Worm (Caenorhabditis elegans): ENCODE data around the gene C44H9.7.

C44H9.7 gene

DNA sequence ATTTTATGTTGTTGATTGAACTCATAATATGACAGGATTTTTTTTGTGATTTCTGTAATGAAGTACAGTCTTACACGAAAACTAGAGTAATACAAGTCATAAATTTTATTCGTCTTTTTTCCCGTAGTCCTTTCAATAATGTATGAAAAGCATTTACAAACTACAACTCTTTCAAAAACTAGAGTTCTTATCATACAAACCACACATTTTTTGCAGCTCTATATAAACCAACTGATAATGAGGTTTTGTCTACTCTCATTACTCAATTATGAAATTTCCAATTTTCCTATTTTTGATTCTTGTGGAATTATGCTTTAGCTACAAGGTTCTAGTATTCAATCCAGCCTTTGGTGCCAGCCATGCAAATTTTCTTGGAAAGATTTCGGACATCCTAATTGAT, 29.9 kb downstream of the C44H9.7 start, which contains the start of gene ugt-16:
ugt-16 (plus strand) TSS at position 248 of the 400 bp plus-strand sequence.
- TF ChIP-seq elt-2 (tag; optimal IDR thresholded peaks at IDR 0.05): peak; percentile 1
- no peak for TF ChIP-seq T23F11.4 (GFP tag; optimal IDR thresholded peaks at IDR 0.05)

DNA sequence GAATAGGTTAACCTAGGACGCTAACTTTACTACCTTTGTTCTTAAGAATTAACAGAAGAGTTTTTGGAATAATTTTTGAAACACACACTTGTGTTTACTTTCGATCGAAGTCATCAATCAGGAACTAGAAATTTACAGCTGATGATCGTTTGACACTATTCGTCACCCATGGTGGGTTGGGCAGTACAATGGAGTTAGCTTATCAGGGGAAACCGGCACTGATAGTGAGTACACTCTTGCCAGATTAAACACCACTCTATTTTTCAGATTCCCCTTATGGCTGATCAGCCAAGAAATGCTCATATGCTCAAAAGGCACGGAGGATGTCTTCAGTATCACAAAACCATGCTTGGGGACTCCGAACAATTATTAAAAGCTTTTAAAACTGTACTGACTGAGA, 32.6 kb downstream of the C44H9.7 start:
- no peak for TF ChIP-seq lim-6 (tag; optimal IDR thresholded peaks at IDR 0.05)
- TF ChIP-seq elt-2 (tag; optimal IDR thresholded peaks at IDR 0.05): peak; percentile 61
- no peak for TF ChIP-seq rnt-1 (tag; optimal IDR thresholded peaks at IDR 0.05)

- TF ChIP-seq sdc-2 (tag; optimal IDR thresholded peaks at IDR 0.05) (no peak), pat-9 (tag; optimal IDR thresholded peaks at IDR 0.05) (no peak), unc-86 (tag; optimal IDR thresholded peaks at IDR 0.05) (no peak), eyg-1 (tag; optimal IDR thresholded peaks at IDR 0.05) (no peak), fax-1 (tag; optimal IDR thresholded peaks at IDR 0.05) (no peak)
These were observed 34.7 kb downstream of the C44H9.7 start, which contains the start of the genes ZC443.4 and ugt-18 for ce11 chrV:12819792-12820453. Gene ZC443.4 (minus strand): TSS chrV:12819886. Gene ugt-18 (plus strand): TSS chrV:12820260.

DNA sequence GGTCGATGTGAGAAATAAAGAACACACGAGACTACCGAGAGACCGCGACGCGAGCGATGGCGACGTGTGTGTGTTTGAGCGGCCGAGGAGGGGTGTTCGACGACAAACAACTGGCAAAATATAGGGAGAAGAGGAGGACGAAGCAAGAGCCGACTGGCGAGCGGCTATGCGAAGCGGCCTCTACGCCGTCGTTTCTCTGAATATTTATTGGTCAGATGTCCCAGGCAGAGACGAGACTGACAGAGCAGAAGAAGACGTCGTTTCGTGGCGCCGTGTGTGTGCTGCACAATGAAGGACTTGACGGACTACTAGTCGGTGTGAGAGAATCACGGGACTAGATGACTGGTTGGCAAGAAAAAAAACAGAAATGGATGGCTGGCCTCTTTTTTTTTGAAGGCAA, 35.5 kb downstream of the C44H9.7 start:
- TF ChIP-seq K02D7.2 (tag; optimal IDR thresholded peaks at IDR 0.05): no peak
- TF ChIP-seq ceh-2 (tag; optimal IDR thresholded peaks at IDR 0.05): peak; percentile 13
- no peak for TF ChIP-seq ceh-45 (GFP tag; IDR thresholded peaks at IDR 0.05)
- TF ChIP-seq ceh-48 (tag; optimal IDR thresholded peaks at IDR 0.05): no peak
- TF ChIP-seq nfya-1 (tag; optimal IDR thresholded peaks at IDR 0.05): no peak
- peak; percentile 20 for TF ChIP-seq syd-9 (tag; optimal IDR thresholded peaks at IDR 0.05)
- TF ChIP-seq tbx-7 (tag; optimal IDR thresholded peaks at IDR 0.05): no peak
- TF ChIP-seq tbx-2 (tag; optimal IDR thresholded peaks at IDR 0.05): peak; percentile 20
- peak; percentile 41 for TF ChIP-seq hlh-6 (tag; optimal IDR thresholded peaks at IDR 0.05)
- peak; percentile 4 for TF ChIP-seq ceh-14 (tag; optimal IDR thresholded peaks at IDR 0.05)
- TF ChIP-seq unc-42 (tag; optimal IDR thresholded peaks at IDR 0.05): no peak
- TF ChIP-seq pha-2 (tag; optimal IDR thresholded peaks at IDR 0.05): no peak

ce11 chrV:12818486-12818885, 36.2 kb downstream of the C44H9.7 start:
- TF ChIP-seq elt-4 (tag; optimal IDR thresholded peaks at IDR 0.05) (no peak), unc-42 (tag; optimal IDR thresholded peaks at IDR 0.05) (peak; percentile 65)

DNA sequence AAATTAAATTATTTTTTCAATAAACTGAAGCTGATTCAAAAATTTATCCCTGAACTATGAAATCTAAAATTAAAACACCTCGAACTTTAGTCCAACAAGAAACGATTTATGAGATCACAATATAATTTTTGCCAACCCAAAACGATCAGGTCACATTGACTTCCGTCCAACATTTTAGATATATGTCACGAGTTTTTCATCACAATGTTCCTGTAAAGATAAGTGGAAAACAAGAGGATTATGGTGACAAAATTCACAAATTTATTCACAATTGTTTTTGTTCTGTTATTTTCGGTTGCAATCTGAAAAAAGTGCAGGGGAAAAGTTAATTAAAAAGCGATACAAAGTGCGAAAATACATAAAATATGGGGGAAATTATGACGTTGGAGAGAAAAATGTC, 38.0 kb downstream of the C44H9.7 start:
- TF ChIP-seq ets-4 (tag; optimal IDR thresholded peaks at IDR 0.05): no peak
- no peak for TF ChIP-seq pat-9 (tag; optimal IDR thresholded peaks at IDR 0.05)

- no peak for TF ChIP-seq elt-4 (tag; optimal IDR thresholded peaks at IDR 0.05)
- TF ChIP-seq ztf-16 (tag; optimal IDR thresholded peaks at IDR 0.05): no peak
- no peak for TF ChIP-seq hlh-30 (tag; optimal IDR thresholded peaks at IDR 0.05; ENCODE audit: insufficient read depth)
These were observed 39.3 kb downstream of the C44H9.7 start for ce11 chrV:12815386-12815785.

ce11 chrV:12814481-12814882, 40.2 kb downstream of the C44H9.7 start:
- TF ChIP-seq unc-55 (GFP tag; optimal IDR thresholded peaks at IDR 0.05) (peak; percentile 70), hlh-8 (tag; optimal IDR thresholded peaks at IDR 0.05) (no peak), nfya-1 (tag; optimal IDR thresholded peaks at IDR 0.05) (peak; percentile 49), eyg-1 (tag; optimal IDR thresholded peaks at IDR 0.05) (no peak), odd-2 (tag; optimal IDR thresholded peaks at IDR 0.05) (no peak), fkh-6 (tag; optimal IDR thresholded peaks at IDR 0.05) (no peak), unc-86 (tag; optimal IDR thresholded peaks at IDR 0.05) (no peak), elt-2 (tag; optimal IDR thresholded peaks at IDR 0.05) (no peak), ceh-48 (tag; optimal IDR thresholded peaks at IDR 0.05) (no peak), che-1 (tag; optimal IDR thresholded peaks at IDR 0.05) (no peak), mec-3 (tag; optimal IDR thresholded peaks at IDR 0.05; ENCODE audit: borderline replicate concordance) (no peak), nhr-11 (tag; optimal IDR thresholded peaks at IDR 0.05) (no peak), pqm-1 (tag; optimal IDR thresholded peaks at IDR 0.05) (no peak), ets-4 (tag; optimal IDR thresholded peaks at IDR 0.05) (peak; percentile 23), lim-6 (tag; optimal IDR thresholded peaks at IDR 0.05) (no peak), ceh-31 (tag; optimal IDR thresholded peaks at IDR 0.05) (peak; percentile 76), ama-1 (optimal IDR thresholded peaks at IDR 0.05) (no peak), ceh-14 (tag; optimal IDR thresholded peaks at IDR 0.05) (peak; percentile 42), npax-4 (tag; optimal IDR thresholded peaks at IDR 0.05) (no peak), hlh-30 (tag; optimal IDR thresholded peaks at IDR 0.05; ENCODE audit: insufficient read depth) (peak; percentile 96), nhr-232 (tag; optimal IDR thresholded peaks at IDR 0.05) (no peak), C38D4.7 (GFP tag; optimal IDR thresholded peaks at IDR 0.05) (no peak)
